Fruit fly (Drosophila melanogaster) whole organism: ENCODE measurements around the gene crp.

ENCODE experiments used
- Dll ChIP-seq: fragments of >200 bp; optimal IDR thresholded peaks from 2 replicates; lab custom pipeline; 2017
- pan ChIP-seq: fragments of >200 bp; optimal IDR thresholded peaks from 2 replicates; lab custom pipeline; 2017
- usp ChIP-seq: fragments of >200 bp; optimal IDR thresholded peaks from 2 replicates; lab custom pipeline; 2017; ENCODE audit warnings: missing biosample characterization, missing genetic modification characterization, mixed read lengths

DNA sequence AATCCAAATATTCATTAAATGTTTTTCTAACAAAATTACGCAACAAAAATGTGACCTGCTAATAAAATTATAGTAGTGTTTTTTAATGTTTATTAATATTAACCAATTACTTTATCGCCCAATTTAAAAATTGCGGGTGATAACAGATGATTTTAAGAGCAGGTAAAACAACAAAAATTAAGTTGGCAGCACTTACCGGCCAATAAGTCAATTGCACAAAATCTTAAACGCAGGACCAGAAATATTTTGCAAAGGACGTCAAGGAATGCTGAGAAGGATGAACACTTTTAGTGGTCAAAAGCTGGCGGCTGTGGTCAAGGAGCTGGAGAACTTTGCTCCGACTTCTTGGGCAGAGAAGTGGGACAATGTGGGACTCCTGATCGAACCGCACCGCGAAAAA lies 39.4 kb upstream of the crp start, which contains the start of gene CG4278:
- no peak for TF ChIP-seq pan (lab: Kevin White, UChicago)
- no peak for TF ChIP-seq Dll
- TF ChIP-seq usp (GFP tag; lab: Kevin White, UChicago) = no peak
